Fruit fly (Drosophila melanogaster): ENCODE data around the gene CG17294.

Gene CG17294

dm6 chr2L:8384108-8384601, 7.3 kb downstream of the CG17294 start, which contains the start of the genes Dad1 and CG13384 (continued):
- TF ChIP-seq fd59A (GFP tag; optimal IDR thresholded peaks at IDR 0.05) (peak; percentile 78), Smox (GFP tag; optimal IDR thresholded peaks at IDR 0.05) (peak; percentile 92), CG6854 (GFP tag; optimal IDR thresholded peaks at IDR 0.05) (peak; percentile 78), Hr4 (GFP tag; optimal IDR thresholded peaks at IDR 0.05) (peak; percentile 93), esn (GFP tag; optimal IDR thresholded peaks at IDR 0.05) (peak; percentile 96), Ets21C (GFP tag; optimal IDR thresholded peaks at IDR 0.05) (peak; percentile 79), Lpt (GFP tag; optimal IDR thresholded peaks at IDR 0.05) (peak; percentile 86), CG6792 (GFP tag; optimal IDR thresholded peaks at IDR 0.05) (peak; percentile 88), Eip78C (GFP tag) (peak; percentile 98), eg (GFP tag; IDR thresholded peaks at IDR 0.05) (peak; percentile 94), fkh (GFP tag; optimal IDR thresholded peaks at IDR 0.05) (peak; percentile 68), Sox15 (GFP tag; optimal IDR thresholded peaks at IDR 0.05) (peak; percentile 89), Sox102F (GFP tag; optimal IDR thresholded peaks at IDR 0.05) (peak; percentile 86), CG3919 (GFP tag; optimal IDR thresholded peaks at IDR 0.05) (peak; percentile 89), lz (GFP tag; optimal IDR thresholded peaks at IDR 0.05) (peak; percentile 93), net (GFP tag; optimal IDR thresholded peaks at IDR 0.05) (peak; percentile 87)

dm6 chr2L:8384985-8385519, 8.2 kb downstream of the CG17294 start:
- TF ChIP-seq topi (GFP tag; optimal IDR thresholded peaks at IDR 0.05) (no peak), CG6276 (GFP tag; optimal IDR thresholded peaks at IDR 0.05) (no peak), Eip78C (GFP tag) (no peak), fd85E (GFP tag; optimal IDR thresholded peaks at IDR 0.05) (no peak), CG8119 (GFP tag; IDR thresholded peaks at IDR 0.05) (no peak), Blimp-1 (GFP tag; optimal IDR thresholded peaks at IDR 0.05) (no peak), CG6163 (GFP tag; IDR thresholded peaks at IDR 0.05) (no peak), CG8632 (GFP tag; optimal IDR thresholded peaks at IDR 0.05) (no peak), CG10669 (GFP tag; optimal IDR thresholded peaks at IDR 0.05) (no peak), CG6792 (GFP tag; optimal IDR thresholded peaks at IDR 0.05) (no peak), Hr39 (GFP tag; optimal IDR thresholded peaks at IDR 0.05) (no peak), Ets21C (GFP tag; optimal IDR thresholded peaks at IDR 0.05) (no peak), CG16779 (tag; optimal IDR thresholded peaks at IDR 0.05) (no peak), lz (GFP tag; optimal IDR thresholded peaks at IDR 0.05) (no peak), fd59A (GFP tag; optimal IDR thresholded peaks at IDR 0.05) (no peak), CG11762 (GFP tag; optimal IDR thresholded peaks at IDR 0.05; ENCODE audit: insufficient read depth) (no peak), achi (GFP tag; optimal IDR thresholded peaks at IDR 0.05) (no peak), CG10631 (GFP tag; optimal IDR thresholded peaks at IDR 0.05) (no peak), Sox102F (GFP tag; optimal IDR thresholded peaks at IDR 0.05) (no peak), net (GFP tag; optimal IDR thresholded peaks at IDR 0.05) (no peak)

dm6 chr2L:8385849-8386248, 9.0 kb downstream of the CG17294 start:
- TF ChIP-seq eg (GFP tag; IDR thresholded peaks at IDR 0.05), result no peak
- TF ChIP-seq CG6854 (GFP tag; optimal IDR thresholded peaks at IDR 0.05), result no peak

- TF ChIP-seq CG10631 (GFP tag; optimal IDR thresholded peaks at IDR 0.05) (no peak), CG6792 (GFP tag; optimal IDR thresholded peaks at IDR 0.05) (no peak), CG8319 (GFP tag; optimal IDR thresholded peaks at IDR 0.05) (no peak), CG15336 (GFP tag; IDR thresholded peaks at IDR 0.05) (no peak), Smox (GFP tag; optimal IDR thresholded peaks at IDR 0.05) (no peak), OdsH (GFP tag; optimal IDR thresholded peaks at IDR 0.05) (no peak), Eip75B (GFP tag; optimal IDR thresholded peaks at IDR 0.05) (no peak), CG11902 (GFP tag; optimal IDR thresholded peaks at IDR 0.05) (no peak), CG3919 (GFP tag; optimal IDR thresholded peaks at IDR 0.05) (no peak), CG11294 (GFP tag; IDR thresholded peaks at IDR 0.05) (no peak), ss (GFP tag; optimal IDR thresholded peaks at IDR 0.05) (no peak), vri (GFP tag; optimal IDR thresholded peaks at IDR 0.05) (no peak), Hr4 (GFP tag; optimal IDR thresholded peaks at IDR 0.05) (no peak), CG31627 (GFP tag; optimal IDR thresholded peaks at IDR 0.05) (no peak), Gug (GFP tag; IDR thresholded peaks at IDR 0.05) (no peak)
Measured at dm6 chr2L:8389231-8389630, 12.4 kb downstream of the CG17294 start, which contains the start of gene CG42819. CG42819 (minus strand) TSS chr2L:8389331.

Measured in whole organism, prepupa.